Worm (Caenorhabditis elegans) whole organism, L4 larva: ENCODE measurements around the gene rps-27.

ENCODE experiments used
- F10B5.3 ChIP-seq: sonication (generic microtip); optimal IDR thresholded peaks from 2 replicates; lab custom pipeline; 2016; ENCODE audit warnings: mild to moderate bottlenecking, missing genetic modification characterization, missing compliant biosample characterization
- F26F4.8 ChIP-seq: fragments of 200-800 bp; sonication (Bioruptor generic); conservative IDR thresholded peaks from 2 replicates; pipeline ENCODE4 v1.3.6; 2022; ENCODE audit warnings: missing genetic modification characterization, missing compliant biosample characterization
- F49E8.2 ChIP-seq: sonication (generic microtip); optimal IDR thresholded peaks from 2 replicates; lab custom pipeline; 2016; ENCODE audit warnings: missing compliant biosample characterization, mild to moderate bottlenecking, missing genetic modification characterization, borderline replicate concordance
- T20F7.1 ChIP-seq: fragments of 200-800 bp; sonication (Bioruptor generic); optimal IDR thresholded peaks from 2 replicates; lab custom pipeline; 2018; ENCODE audit warnings: mild to moderate bottlenecking, missing genetic modification characterization, missing compliant biosample characterization
- Y48G9A.11 ChIP-seq: fragments of 200-800 bp; sonication (Bioruptor generic); IDR thresholded peaks from 2 replicates; pipeline ENCODE4 v1.3.6; 2022; ENCODE audit warnings: missing genetic modification reagents, missing genetic modification characterization, missing compliant biosample characterization
- Y75B8A.6 ChIP-seq: fragments of 200-800 bp; sonication (Bioruptor generic); IDR thresholded peaks from 2 replicates; pipeline ENCODE4 v1.3.6; 2022; ENCODE audit warnings: missing genetic modification reagents, missing genetic modification characterization, missing compliant biosample characterization
- aly-2 ChIP-seq: sonication (generic microtip); optimal IDR thresholded peaks from 2 replicates; lab custom pipeline; 2018; ENCODE audit warnings: missing biosample characterization, missing genetic modification characterization
- attf-4 ChIP-seq: sonication (generic microtip); optimal IDR thresholded peaks from 3 replicates; lab custom pipeline; 2017; ENCODE audit warnings: missing biosample characterization, missing genetic modification characterization
- ceh-32 ChIP-seq: sonication (generic microtip); optimal IDR thresholded peaks from 2 replicates; lab custom pipeline; 2016; ENCODE audit warnings: mild to moderate bottlenecking, missing genetic modification characterization, missing compliant biosample characterization; ENCODE audit not compliant: poor library complexity
- ceh-82 ChIP-seq: sonication (generic microtip); optimal IDR thresholded peaks from 2 replicates; lab custom pipeline; 2017; ENCODE audit warnings: missing biosample characterization, missing genetic modification characterization
- ctbp-1 ChIP-seq: fragments of 200-800 bp; sonication (Bioruptor generic); IDR thresholded peaks from 2 replicates; pipeline ENCODE4 v1.3.6; 2022; ENCODE audit warnings: missing genetic modification reagents, missing genetic modification characterization, missing compliant biosample characterization
- daf-12 ChIP-seq: fragments of 150-350 bp; optimal IDR thresholded peaks from 2 replicates; lab custom pipeline; 2014; ENCODE audit warnings: missing biosample characterization, missing genetic modification reagents, missing genetic modification characterization
- daf-16 ChIP-seq, 3 experiments: sonication (generic microtip); optimal IDR thresholded peaks; 2 replicates each; lab custom pipeline; 2016 to 2017; ENCODE audit warnings: missing genetic modification characterization in 3 of 3, missing genetic modification reagents in 3 of 3, mild to moderate bottlenecking in 2 of 3, missing compliant biosample characterization in 2 of 3, missing biosample characterization in 1 of 3, moderate library complexity in 1 of 3
- daf-19 ChIP-seq: fragments of 200-800 bp; sonication (Bioruptor generic); conservative IDR thresholded peaks from 2 replicates; pipeline ENCODE4 v1.3.6; 2022; ENCODE audit warnings: missing genetic modification characterization, missing compliant biosample characterization
- daf-8 ChIP-seq: fragments of 200-800 bp; sonication (Bioruptor generic); IDR thresholded peaks from 2 replicates; pipeline ENCODE4 v1.3.6; 2022; ENCODE audit warnings: missing genetic modification characterization, missing compliant biosample characterization
- dmd-6 ChIP-seq: fragments of 200-800 bp; sonication (Bioruptor generic); IDR thresholded peaks from 2 replicates; pipeline ENCODE4 v1.3.6; 2022; ENCODE audit warnings: missing genetic modification reagents, missing genetic modification characterization, missing compliant biosample characterization
- dve-1 ChIP-seq: sonication (generic microtip); optimal IDR thresholded peaks from 2 replicates; lab custom pipeline; 2017; ENCODE audit warnings: antibody characterized with exemption, mild to moderate bottlenecking, missing genetic modification characterization, missing compliant biosample characterization; ENCODE audit not compliant: insufficient read depth
- egl-27 ChIP-seq: sonication (generic microtip); optimal IDR thresholded peaks from 3 replicates; lab custom pipeline; 2017; ENCODE audit warnings: missing biosample characterization, missing genetic modification reagents, missing genetic modification characterization
- egl-43 ChIP-seq: fragments of 200-800 bp; sonication (Bioruptor generic); IDR thresholded peaks from 2 replicates; pipeline ENCODE4 v1.3.6; 2022; ENCODE audit warnings: missing genetic modification reagents, missing genetic modification characterization, missing compliant biosample characterization
- fkh-10 ChIP-seq: fragments of 150-350 bp; optimal IDR thresholded peaks from 2 replicates; lab custom pipeline; 2014; ENCODE audit warnings: missing biosample characterization, missing genetic modification reagents, missing genetic modification characterization
- gei-8 ChIP-seq: fragments of 200-800 bp; sonication (Bioruptor generic); optimal IDR thresholded peaks from 2 replicates; lab custom pipeline; 2018; ENCODE audit warnings: mild to moderate bottlenecking, missing genetic modification characterization, missing compliant biosample characterization
- hif-1 ChIP-seq, 2 experiments: sonication (generic microtip); optimal IDR thresholded peaks; 2 replicates each; lab custom pipeline; 2016 to 2017; ENCODE audit warnings: missing compliant biosample characterization in 2 of 2, missing genetic modification characterization in 2 of 2, missing genetic modification reagents in 2 of 2, missing genotype in 2 of 2, mild to moderate bottlenecking in 1 of 2
- hlh-11 ChIP-seq: fragments of 200-800 bp; sonication (Bioruptor generic); optimal IDR thresholded peaks from 2 replicates; lab custom pipeline; 2018; ENCODE audit warnings: mild to moderate bottlenecking, missing genetic modification characterization, missing compliant biosample characterization
- hlh-30 ChIP-seq: sonication (generic microtip); optimal IDR thresholded peaks from 2 replicates; lab custom pipeline; 2017; ENCODE audit warnings: antibody characterized with exemption, mild to moderate bottlenecking, missing genetic modification characterization, missing compliant biosample characterization; ENCODE audit not compliant: insufficient read depth
- jun-1 ChIP-seq: fragments of 150-350 bp; optimal IDR thresholded peaks from 2 replicates; lab custom pipeline; 2014; ENCODE audit warnings: missing biosample characterization, missing genetic modification reagents, missing genetic modification characterization
- lin-38 ChIP-seq: fragments of 200-800 bp; sonication (Bioruptor generic); IDR thresholded peaks from 2 replicates; pipeline ENCODE4 v1.3.6; 2022; ENCODE audit warnings: missing genetic modification reagents, missing genetic modification characterization, missing compliant biosample characterization
- lin-39 ChIP-seq: fragments of 150-350 bp; optimal IDR thresholded peaks from 2 replicates; lab custom pipeline; 2014; ENCODE audit warnings: missing biosample characterization, missing genetic modification reagents, missing genetic modification characterization
- lir-3 ChIP-seq: sonication (generic microtip); optimal IDR thresholded peaks from 2 replicates; lab custom pipeline; 2016; ENCODE audit warnings: mild to moderate bottlenecking, missing genetic modification characterization, missing compliant biosample characterization
- lsy-2 ChIP-seq, 2 experiments: fragments of 150-350 bp in 1 of 2; sonication (generic microtip) in 1 of 2; optimal IDR thresholded peaks; 2 replicates each; lab custom pipeline; 2014 to 2017; ENCODE audit warnings: missing biosample characterization in 2 of 2, missing genetic modification characterization in 2 of 2
- mep-1 ChIP-seq: fragments of 150-350 bp; sonication (generic microtip); optimal IDR thresholded peaks from 3 replicates; lab custom pipeline; 2014; ENCODE audit warnings: missing biosample characterization, missing genetic modification characterization
- nhr-102 ChIP-seq: sonication (generic microtip); optimal IDR thresholded peaks from 2 replicates; lab custom pipeline; 2016; ENCODE audit warnings: mild to moderate bottlenecking, missing genetic modification characterization, moderate library complexity, missing compliant biosample characterization
- nhr-11 ChIP-seq: fragments of 150-350 bp; optimal IDR thresholded peaks from 2 replicates; lab custom pipeline; 2014; ENCODE audit warnings: missing biosample characterization, missing genetic modification characterization
- nhr-111 ChIP-seq: fragments of 200-800 bp; sonication (Bioruptor generic); optimal IDR thresholded peaks from 2 replicates; lab custom pipeline; 2018; ENCODE audit warnings: mild to moderate bottlenecking, missing genetic modification characterization, missing compliant biosample characterization
- nhr-25 ChIP-seq: sonication (generic microtip); optimal IDR thresholded peaks from 2 replicates; lab custom pipeline; 2017; ENCODE audit warnings: missing genetic modification characterization, mild to moderate bottlenecking, missing compliant biosample characterization, antibody characterized with exemption, moderate library complexity, borderline replicate concordance; ENCODE audit not compliant: insufficient read depth
- nhr-42 ChIP-seq: fragments of 200-800 bp; sonication (Bioruptor generic); IDR thresholded peaks from 2 replicates; pipeline ENCODE4 v1.3.6; 2022; ENCODE audit warnings: missing genetic modification characterization, missing compliant biosample characterization
- nhr-48 ChIP-seq: sonication (generic microtip); optimal IDR thresholded peaks from 2 replicates; lab custom pipeline; 2016; ENCODE audit warnings: mild to moderate bottlenecking, missing genetic modification characterization, missing compliant biosample characterization
- nhr-6 ChIP-seq: fragments of 150-350 bp; optimal IDR thresholded peaks from 2 replicates; lab custom pipeline; 2014; ENCODE audit warnings: missing biosample characterization, missing genetic modification characterization
- nhr-77 ChIP-seq: fragments of 150-350 bp; optimal IDR thresholded peaks from 2 replicates; lab custom pipeline; 2014; ENCODE audit warnings: missing biosample characterization, missing genetic modification characterization
- pha-4 ChIP-seq, 2 experiments: fragments of 150-350 bp in 1 of 2; fragments of 200-800 bp in 1 of 2; sonication (Bioruptor generic) in 1 of 2; IDR thresholded peaks in 1 of 2; optimal IDR thresholded peaks in 1 of 2; 2 replicates each; pipeline versions ENCODE4 v1.3.6 to Lab custom; 2014 to 2022; ENCODE audit warnings: missing genetic modification characterization in 2 of 2, missing genetic modification reagents in 2 of 2, missing biosample characterization in 1 of 2, missing compliant biosample characterization in 1 of 2
- pqm-1 ChIP-seq: sonication (generic microtip); optimal IDR thresholded peaks from 2 replicates; lab custom pipeline; 2017; ENCODE audit warnings: missing biosample characterization, missing genetic modification characterization
- rbr-2 ChIP-seq: sonication (generic microtip); optimal IDR thresholded peaks from 2 replicates; lab custom pipeline; 2016; ENCODE audit warnings: missing genotype, missing genetic modification characterization, missing compliant biosample characterization
- saeg-2 ChIP-seq: fragments of 200-800 bp; sonication (Bioruptor generic); IDR thresholded peaks from 2 replicates; pipeline ENCODE4 v1.3.6; 2022; ENCODE audit warnings: missing genetic modification reagents, missing genetic modification characterization, missing compliant biosample characterization
- spr-1 ChIP-seq: sonication (generic microtip); optimal IDR thresholded peaks from 2 replicates; lab custom pipeline; 2016; ENCODE audit warnings: mild to moderate bottlenecking, missing genetic modification characterization, missing compliant biosample characterization
- tra-1 ChIP-seq: fragments of 200-800 bp; sonication (Bioruptor generic); IDR thresholded peaks from 2 replicates; pipeline ENCODE4 v1.3.6; 2022; ENCODE audit warnings: missing genetic modification reagents, missing genetic modification characterization, missing compliant biosample characterization
- unc-130 ChIP-seq: sonication (generic microtip); optimal IDR thresholded peaks from 2 replicates; lab custom pipeline; 2016; ENCODE audit warnings: missing genetic modification reagents, missing genetic modification characterization, missing compliant biosample characterization
- zip-2 ChIP-seq: fragments of 150-350 bp; optimal IDR thresholded peaks from 2 replicates; lab custom pipeline; 2014; ENCODE audit warnings: missing biosample characterization, missing genetic modification characterization
- ztf-11 ChIP-seq: fragments of 150-350 bp; optimal IDR thresholded peaks from 2 replicates; lab custom pipeline; 2014; ENCODE audit warnings: missing biosample characterization, missing genetic modification characterization
- ztf-7 ChIP-seq: fragments of 150-350 bp; optimal IDR thresholded peaks from 2 replicates; lab custom pipeline; 2014; ENCODE audit warnings: missing biosample characterization, missing genetic modification characterization

The rps-27 gene

ce11 chrV:123513-123912 lies 19.6 kb upstream of the rps-27 start:
- TF ChIP-seq dmd-6 (GFP tag; lab: Robert Waterston, UW): peak; percentile 56
- TF ChIP-seq nhr-6: no peak
- TF ChIP-seq daf-16 (GFP tag; optimal IDR thresholded peaks at IDR 0.05; lab: Kevin White, UChicago): peak in 1 of 2 experiments; percentile 46
- peak; percentile 72 for TF ChIP-seq daf-16 (tag; optimal IDR thresholded peaks at IDR 0.05; lab: Kevin White, UChicago)
- TF ChIP-seq saeg-2 (GFP tag; lab: Robert Waterston, UW): 0 out of 2 replicates have a peak, but pooled peaks have one; percentile 28
- peak; percentile 18 for TF ChIP-seq hlh-30 (tag; lab: Kevin White, UChicago)
- TF ChIP-seq pha-4 (GFP tag; IDR thresholded peaks at IDR 0.05; lab: Robert Waterston, UW): peak; percentile 10; the same call in 1 of the 2 replicates
- TF ChIP-seq pha-4 (tag; optimal IDR thresholded peaks at IDR 0.05; lab: Kevin White, UChicago): no peak
- no peak for TF ChIP-seq jun-1 (tag; lab: Kevin White, UChicago)
- peak; percentile 92 for TF ChIP-seq ztf-7 (tag; lab: Kevin White, UChicago)
- TF ChIP-seq nhr-102 (tag; lab: Kevin White, UChicago): peak; percentile 17
- TF ChIP-seq dve-1 (tag; lab: Kevin White, UChicago): peak; percentile 60
- TF ChIP-seq ceh-32 (tag; lab: Kevin White, UChicago): no peak
- no peak for TF ChIP-seq nhr-11 (tag; lab: Kevin White, UChicago)
- no peak for TF ChIP-seq fkh-10 (GFP tag; lab: Kevin White, UChicago)
- peak; percentile 13 for TF ChIP-seq hlh-11 (tag; lab: Kevin White, UChicago)
- 0 out of 2 replicates have a peak, but pooled peaks have one; percentile 24 for TF ChIP-seq ctbp-1 (GFP tag; lab: Robert Waterston, UW)
- TF ChIP-seq mep-1 (tag; lab: Kevin White, UChicago): peak; percentile 8
- peak; percentile 99 for TF ChIP-seq zip-2 (tag; lab: Kevin White, UChicago)
- peak in 1 of 2 experiments; percentile 45 for TF ChIP-seq lsy-2 (tag; optimal IDR thresholded peaks at IDR 0.05; lab: Kevin White, UChicago)
- TF ChIP-seq hif-1 (tag; optimal IDR thresholded peaks at IDR 0.05; lab: Kevin White, UChicago): peak in 1 of 2 experiments; percentile 12
- peak; percentile 30; the same call in 1 of the 2 replicates for TF ChIP-seq lin-38
- peak; percentile 72 for TF ChIP-seq T20F7.1 (GFP tag; lab: Kevin White, UChicago)
- TF ChIP-seq, all 104 proteins: peak for 16

ce11 chrV:122750-123149 lies 18.9 kb upstream of the rps-27 start, which contains the start of gene cgp-1:
TSS of gene cgp-1 (minus strand) at chrV:122789.
- TF ChIP-seq F10B5.3 (tag; lab: Kevin White, UChicago): no peak
- TF ChIP-seq nhr-111: no peak
- no peak for TF ChIP-seq egl-43 (GFP tag; lab: Robert Waterston, UW)
- TF ChIP-seq nhr-77 (tag; lab: Kevin White, UChicago): no peak
- TF ChIP-seq daf-19 (GFP tag; lab: Robert Waterston, UW): no peak
- no peak for TF ChIP-seq pqm-1 (tag; lab: Kevin White, UChicago)
- no peak for TF ChIP-seq nhr-25 (tag; lab: Kevin White, UChicago)
- no peak for TF ChIP-seq attf-4 (tag; lab: Kevin White, UChicago)
- TF ChIP-seq gei-8 (GFP tag; lab: Kevin White, UChicago): no peak
- no peak for TF ChIP-seq daf-8 (GFP tag; lab: Robert Waterston, UW)
- TF ChIP-seq F49E8.2 (tag; lab: Kevin White, UChicago): no peak
- TF ChIP-seq lin-39 (tag; lab: Kevin White, UChicago): no peak
- TF ChIP-seq T20F7.1 (GFP tag; lab: Kevin White, UChicago): no peak
- no peak for TF ChIP-seq spr-1 (tag; lab: Kevin White, UChicago)
- no peak for TF ChIP-seq lsy-2 (tag; optimal IDR thresholded peaks at IDR 0.05; lab: Kevin White, UChicago)
- no peak for TF ChIP-seq unc-130 (GFP tag; lab: Kevin White, UChicago)
- TF ChIP-seq nhr-42: no peak
- TF ChIP-seq ceh-82: no peak
- no peak for TF ChIP-seq lir-3 (tag; lab: Kevin White, UChicago)
- no peak for TF ChIP-seq ztf-7 (tag; lab: Kevin White, UChicago)
- no peak for TF ChIP-seq egl-27 (tag; lab: Kevin White, UChicago)
- no peak for TF ChIP-seq daf-12 (tag; lab: Kevin White, UChicago)
- TF ChIP-seq aly-2: no peak
- TF ChIP-seq nhr-48 (tag; lab: Kevin White, UChicago): no peak
- no peak for TF ChIP-seq Y75B8A.6 (GFP tag; lab: Robert Waterston, UW)
- no peak for TF ChIP-seq rbr-2
- TF ChIP-seq ztf-11 (tag; lab: Kevin White, UChicago): no peak
- no peak for TF ChIP-seq tra-1 (GFP tag; lab: Robert Waterston, UW)
- TF ChIP-seq mep-1 (tag; lab: Kevin White, UChicago): peak; percentile 42
- no peak for TF ChIP-seq nhr-102 (tag; lab: Kevin White, UChicago)
- TF ChIP-seq Y48G9A.11: no peak
- TF ChIP-seq F26F4.8 (GFP tag; lab: Robert Waterston, UW): no peak
